Fruit fly (Drosophila melanogaster): Measurements from ENCODE around the gene CG17991.

Gene CG17991

DNA sequence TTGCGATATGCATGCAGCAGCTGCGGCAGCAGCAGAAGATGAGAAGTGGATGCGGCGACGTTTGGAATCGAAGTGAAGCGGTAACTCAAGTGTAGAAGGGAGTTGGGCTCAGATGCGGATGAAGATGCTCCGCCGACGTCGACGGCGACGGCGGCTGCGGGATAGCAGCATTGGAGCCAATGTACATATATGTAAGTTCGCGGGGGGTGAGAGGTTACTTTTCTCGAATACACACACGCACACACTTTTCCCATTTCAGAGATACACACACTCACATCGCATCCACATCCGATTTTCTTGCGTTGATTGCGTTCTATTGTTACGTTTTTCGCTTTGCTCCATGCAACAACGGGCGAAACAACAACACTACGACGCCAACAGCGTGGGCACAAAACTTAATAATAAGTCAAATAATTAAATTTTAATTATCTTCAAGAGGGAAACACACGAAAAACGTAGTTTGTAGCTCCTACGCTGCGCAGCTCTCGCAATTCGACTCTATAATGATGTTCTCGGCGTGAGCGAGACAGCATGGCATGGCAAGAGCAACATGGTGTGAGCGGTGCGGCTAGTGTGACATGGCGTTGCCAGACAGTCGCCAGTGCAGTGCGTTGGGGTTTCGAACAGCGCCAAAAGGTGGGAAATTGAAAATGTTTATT, 3.8 kb downstream of the CG17991 start, which contains the start of gene CG18766 (continued):
- TF ChIP-seq CG12942 (GFP tag; optimal IDR thresholded peaks at IDR 0.05) (no peak), CG10147 (GFP tag; optimal IDR thresholded peaks at IDR 0.05) (no peak), HLH4C (GFP tag; IDR thresholded peaks at IDR 0.05; ENCODE audit: partially characterized antibody) (peak; percentile 30; the same call in 1 of the 3 replicates), Dip3 (GFP tag; optimal IDR thresholded peaks at IDR 0.05) (no peak), CG31224 (GFP tag; IDR thresholded peaks at IDR 0.05) (no peak), amos (GFP tag; IDR thresholded peaks at IDR 0.05; ENCODE audit: partially characterized antibody) (peak; percentile 45), org-1 (GFP tag; optimal IDR thresholded peaks at IDR 0.05) (no peak), Hr51 (GFP tag; optimal IDR thresholded peaks at IDR 0.05) (no peak), MBD-R2 (GFP tag; IDR thresholded peaks at IDR 0.05) (peak; percentile 83), eyg (GFP tag; optimal IDR thresholded peaks at IDR 0.05) (no peak), CG18011 (GFP tag; optimal IDR thresholded peaks at IDR 0.05) (peak; percentile 12), fd3F (GFP tag; optimal IDR thresholded peaks at IDR 0.05) (no peak), CG1529 (GFP tag; optimal IDR thresholded peaks at IDR 0.05) (no peak), CG12219 (GFP tag; optimal IDR thresholded peaks at IDR 0.05) (no peak), CG12071 (GFP tag; optimal IDR thresholded peaks at IDR 0.05) (peak; percentile 21), fd64A (GFP tag; optimal IDR thresholded peaks at IDR 0.05) (no peak), tll (GFP tag; optimal IDR thresholded peaks at IDR 0.05) (peak in 1 of 2 experiments; percentile 47), CG10565 (GFP tag; optimal IDR thresholded peaks at IDR 0.05) (no peak), Atf6 (GFP tag; IDR thresholded peaks at IDR 0.05) (peak; percentile 27; the same call in 1 of the 2 replicates), CG8281 (tag; optimal IDR thresholded peaks at IDR 0.05) (no peak), Hmr (GFP tag; optimal IDR thresholded peaks at IDR 0.05) (peak; percentile 33), CTCF (GFP tag; optimal IDR thresholded peaks at IDR 0.05) (peak; percentile 73), CG6272 (GFP tag; IDR thresholded peaks at IDR 0.05) (no peak), Six4 (GFP tag; optimal IDR thresholded peaks at IDR 0.05) (no peak), CG10959 (GFP tag; IDR thresholded peaks at IDR 0.05) (no peak), CG8089 (GFP tag; optimal IDR thresholded peaks at IDR 0.05) (peak; percentile 7), CG9817 (tag; optimal IDR thresholded peaks at IDR 0.05) (no peak), CG7372 (GFP tag; IDR thresholded peaks at IDR 0.05) (no peak), pros (GFP tag; optimal IDR thresholded peaks at IDR 0.05) (peak; percentile 4), bbx (GFP tag; IDR thresholded peaks at IDR 0.05; ENCODE audit: partially characterized antibody) (no peak), Jarid2 (GFP tag; optimal IDR thresholded peaks at IDR 0.05) (peak; percentile 33), CG4854 (GFP tag; optimal IDR thresholded peaks at IDR 0.05) (no peak), pan (optimal IDR thresholded peaks at IDR 0.05) (no peak), pan (GFP tag; optimal IDR thresholded peaks at IDR 0.05 in 1 of 2, IDR thresholded peaks at IDR 0.05 in 1 of 2) (no peak), CG12104 (GFP tag; optimal IDR thresholded peaks at IDR 0.05) (no peak), yki (optimal IDR thresholded peaks at IDR 0.05) (no peak), Ptx1 (GFP tag; IDR thresholded peaks at IDR 0.05) (peak; percentile 28; the same call in 1 of the 2 replicates), CG10462 (GFP tag; optimal IDR thresholded peaks at IDR 0.05) (no peak), CG18764 (GFP tag; optimal IDR thresholded peaks at IDR 0.05) (no peak), gem (tag; optimal IDR thresholded peaks at IDR 0.05) (no peak), ro (GFP tag; IDR thresholded peaks at IDR 0.05) (no peak), Lhr (GFP tag; optimal IDR thresholded peaks at IDR 0.05) (peak; percentile 38), rib (GFP tag; IDR thresholded peaks at IDR 0.05) (no peak), p53 (GFP tag; optimal IDR thresholded peaks at IDR 0.05) (no peak), Hsf (GFP tag; optimal IDR thresholded peaks at IDR 0.05) (peak; percentile 27), nom (GFP tag; optimal IDR thresholded peaks at IDR 0.05) (peak; percentile 71), CG10979 (tag; optimal IDR thresholded peaks at IDR 0.05) (peak; percentile 5), CG7987 (GFP tag; optimal IDR thresholded peaks at IDR 0.05) (peak; percentile 6), pum (GFP tag; optimal IDR thresholded peaks at IDR 0.05) (no peak), CG31365 (tag; optimal IDR thresholded peaks at IDR 0.05) (no peak)
